Worm (Caenorhabditis elegans): Measurements from ENCODE around the gene K01D12.20.

DNA sequence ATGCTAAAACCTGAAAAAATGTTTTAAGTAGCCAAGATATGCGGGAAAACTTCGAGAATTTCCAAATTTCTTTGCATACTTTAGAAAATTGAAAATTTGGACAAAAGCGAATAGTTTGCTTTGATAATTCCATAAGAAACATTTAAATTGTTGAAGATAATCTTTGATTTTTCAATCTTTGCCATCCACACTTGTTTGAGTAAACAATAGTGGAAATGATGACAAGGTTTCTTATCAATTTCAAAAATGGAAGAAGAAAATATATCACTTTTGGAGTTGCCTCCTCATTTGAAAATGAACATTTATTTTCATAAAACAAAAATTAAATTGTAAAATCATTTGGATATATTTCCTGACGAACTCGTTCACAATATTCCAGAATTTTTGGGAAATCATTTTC lies 13.7 kb upstream of the K01D12.20 start:
- TF ChIP-seq nfya-1 (tag; optimal IDR thresholded peaks at IDR 0.05) (no peak), pha-4 (tag; optimal IDR thresholded peaks at IDR 0.05) (no peak), fax-1 (tag; optimal IDR thresholded peaks at IDR 0.05) (no peak), sox-4 (tag; optimal IDR thresholded peaks at IDR 0.05) (no peak), ahr-1 (tag; optimal IDR thresholded peaks at IDR 0.05) (no peak)
